Fruit fly (Drosophila melanogaster) whole organism, adult: ENCODE data around the gene CG18641.

ENCODE experiments used
- CG11617 ChIP-seq: fragments of 200-800 bp; sonication (Bioruptor generic); optimal IDR thresholded peaks from 2 replicates; lab custom pipeline; 2017; ENCODE audit warnings: mild to moderate bottlenecking, missing biosample characterization, missing genetic modification reagents, missing genetic modification characterization
- CG12768 ChIP-seq: fragments of 200-800 bp; sonication (Bioruptor generic); optimal IDR thresholded peaks from 2 replicates; lab custom pipeline; 2017; ENCODE audit warnings: missing biosample characterization, missing genetic modification characterization, mild to moderate bottlenecking, moderate library complexity, missing genetic modification reagents
- CG14711 ChIP-seq: fragments of 200-800 bp; sonication (Bioruptor generic); optimal IDR thresholded peaks from 2 replicates; lab custom pipeline; 2018; ENCODE audit warnings: missing biosample characterization, mild to moderate bottlenecking, missing genetic modification characterization, moderate library complexity
- CG1620 ChIP-seq: fragments of 200-800 bp; sonication (Bioruptor generic); optimal IDR thresholded peaks from 2 replicates; lab custom pipeline; 2016; ENCODE audit warnings: missing biosample characterization, missing genetic modification characterization
- CG33017 ChIP-seq: fragments of 200-800 bp; sonication (Bioruptor generic); optimal IDR thresholded peaks from 2 replicates; lab custom pipeline; 2018; ENCODE audit warnings: missing biosample characterization, mild to moderate bottlenecking, missing genetic modification characterization, moderate library complexity
- CG5204 ChIP-seq: fragments of 200-800 bp; sonication (Bioruptor generic); optimal IDR thresholded peaks from 2 replicates; lab custom pipeline; 2016; ENCODE audit warnings: missing biosample characterization, missing genetic modification characterization
- CG7045 ChIP-seq: fragments of 200-800 bp; sonication (Bioruptor generic); optimal IDR thresholded peaks from 2 replicates; lab custom pipeline; 2017; ENCODE audit warnings: missing biosample characterization, mild to moderate bottlenecking, missing genetic modification characterization
- CG7101 ChIP-seq: fragments of 200-800 bp; sonication (Bioruptor generic); optimal IDR thresholded peaks from 2 replicates; lab custom pipeline; 2018; ENCODE audit warnings: missing biosample characterization, mild to moderate bottlenecking, missing genetic modification characterization, moderate library complexity
- Clk ChIP-seq: fragments of 200-800 bp; sonication (Bioruptor generic); optimal IDR thresholded peaks from 2 replicates; lab custom pipeline; 2017; ENCODE audit warnings: missing biosample characterization, missing genetic modification characterization
- Crg-1 ChIP-seq: fragments of 200-800 bp; sonication (Bioruptor generic); optimal IDR thresholded peaks from 2 replicates; lab custom pipeline; 2016; ENCODE audit warnings: missing biosample characterization, missing genetic modification characterization
- Hr96 ChIP-seq: fragments of 200-800 bp; sonication (Bioruptor generic); optimal IDR thresholded peaks from 2 replicates; lab custom pipeline; 2016; ENCODE audit warnings: missing biosample characterization, missing genetic modification characterization
- Mnt ChIP-seq: fragments of 200-800 bp; sonication (Bioruptor generic); optimal IDR thresholded peaks from 2 replicates; lab custom pipeline; 2016; ENCODE audit warnings: missing biosample characterization, mild to moderate bottlenecking, missing genetic modification characterization
- bab1 ChIP-seq: fragments of 200-800 bp; sonication (Bioruptor generic); optimal IDR thresholded peaks from 3 replicates; lab custom pipeline; 2019; ENCODE audit warnings: missing biosample characterization, mild to moderate bottlenecking, missing genetic modification characterization, moderate library complexity
- cic ChIP-seq: fragments of 200-800 bp; sonication (Bioruptor generic); optimal IDR thresholded peaks from 2 replicates; lab custom pipeline; 2017; ENCODE audit warnings: missing biosample characterization, mild to moderate bottlenecking, missing genetic modification characterization, moderate library complexity
- cnc ChIP-seq, 2 experiments: fragments of >200 bp; optimal IDR thresholded peaks; 2 replicates each; lab custom pipeline; 2017
- kay ChIP-seq: fragments of 200-800 bp; sonication (Bioruptor generic); peaks from one replicate; lab custom pipeline; 2016; ENCODE audit warnings: missing biosample characterization, missing genetic modification characterization, borderline replicate concordance
- ovo ChIP-seq: fragments of 200-800 bp; sonication (Bioruptor generic); optimal IDR thresholded peaks from 2 replicates; lab custom pipeline; 2016; ENCODE audit warnings: missing biosample characterization, missing genetic modification characterization
- pad ChIP-seq: fragments of 200-800 bp; sonication (Bioruptor generic); optimal IDR thresholded peaks from 3 replicates; lab custom pipeline; 2017; ENCODE audit warnings: missing biosample characterization, missing genetic modification characterization, mild to moderate bottlenecking, moderate library complexity, missing genetic modification reagents
- tj ChIP-seq: fragments of 200-800 bp; sonication (Bioruptor generic); optimal IDR thresholded peaks from 3 replicates; lab custom pipeline; 2017; ENCODE audit warnings: missing biosample characterization, mild to moderate bottlenecking, missing genetic modification characterization, moderate library complexity
- toe ChIP-seq: fragments of 200-800 bp; sonication (Bioruptor generic); optimal IDR thresholded peaks from 2 replicates; lab custom pipeline; 2016; ENCODE audit warnings: missing biosample characterization, missing genetic modification characterization

Gene CG18641

dm6 chr2L:2415109-2415508, at the start of gene CG18641:
TSS of gene CG18641 (minus strand) at chr2L:2415322.
- TF ChIP-seq CG1620 (GFP tag; lab: Kevin White, UChicago) (no peak), CG7045 (no peak), cic (GFP tag; lab: Kevin White, UChicago) (no peak), toe (GFP tag; lab: Kevin White, UChicago) (no peak), Hr96 (GFP tag; lab: Kevin White, UChicago) (no peak), Crg-1 (no peak), kay (GFP tag; lab: Kevin White, UChicago) (no peak), Mnt (no peak), CG33017 (tag; lab: Kevin White, UChicago) (no peak), CG14711 (tag; lab: Kevin White, UChicago) (no peak), tj (GFP tag; lab: Kevin White, UChicago) (no peak)

- TF ChIP-seq Hr96 (GFP tag; lab: Kevin White, UChicago) (no peak), tj (GFP tag; lab: Kevin White, UChicago) (peak; percentile 72), kay (GFP tag; lab: Kevin White, UChicago) (no peak), bab1 (GFP tag; lab: Kevin White, UChicago) (no peak), CG7101 (tag; lab: Kevin White, UChicago) (no peak)
Observed at dm6 chr2L:2462306-2462844, 47.3 kb upstream of the CG18641 start.

dm6 chr2L:2461322-2461999, 46.3 kb upstream of the CG18641 start:
- no peak for TF ChIP-seq CG14711 (tag; lab: Kevin White, UChicago)

- no peak for TF ChIP-seq cnc (optimal IDR thresholded peaks at IDR 0.05; lab: Kevin White, UChicago)
Observed at dm6 chr2L:2459238-2459637, 44.1 kb upstream of the CG18641 start.

dm6 chr2L:2456516-2457392, 41.6 kb upstream of the CG18641 start:
- TF ChIP-seq pad (GFP tag; lab: Kevin White, UChicago) (no peak), toe (GFP tag; lab: Kevin White, UChicago) (no peak), bab1 (GFP tag; lab: Kevin White, UChicago) (no peak), Hr96 (GFP tag; lab: Kevin White, UChicago) (no peak)

dm6 chr2L:2454644-2455043, 39.5 kb upstream of the CG18641 start:
- TF ChIP-seq CG5204 (GFP tag; lab: Kevin White, UChicago) (no peak), CG12768 (GFP tag; lab: Kevin White, UChicago) (no peak), kay (GFP tag; lab: Kevin White, UChicago) (no peak), bab1 (GFP tag; lab: Kevin White, UChicago) (no peak), cnc (optimal IDR thresholded peaks at IDR 0.05; lab: Kevin White, UChicago) (no peak), Hr96 (GFP tag; lab: Kevin White, UChicago) (no peak), ovo (GFP tag; lab: Kevin White, UChicago) (no peak), Crg-1 (no peak), CG14711 (tag; lab: Kevin White, UChicago) (no peak), pad (GFP tag; lab: Kevin White, UChicago) (no peak)

dm6 chr2L:2453818-2454217, 38.7 kb upstream of the CG18641 start:
- TF ChIP-seq CG11617 (GFP tag; lab: Kevin White, UChicago) (no peak), cnc (optimal IDR thresholded peaks at IDR 0.05; lab: Kevin White, UChicago) (no peak), CG14711 (tag; lab: Kevin White, UChicago) (no peak), Hr96 (GFP tag; lab: Kevin White, UChicago) (no peak), toe (GFP tag; lab: Kevin White, UChicago) (no peak), bab1 (GFP tag; lab: Kevin White, UChicago) (no peak), CG5204 (GFP tag; lab: Kevin White, UChicago) (no peak), Mnt (no peak), CG7045 (no peak), pad (GFP tag; lab: Kevin White, UChicago) (no peak), Clk (GFP tag; lab: Kevin White, UChicago) (no peak), ovo (GFP tag; lab: Kevin White, UChicago) (no peak), tj (GFP tag; lab: Kevin White, UChicago) (no peak), CG12768 (GFP tag; lab: Kevin White, UChicago) (no peak), CG7101 (tag; lab: Kevin White, UChicago) (no peak), cic (GFP tag; lab: Kevin White, UChicago) (no peak), CG1620 (GFP tag; lab: Kevin White, UChicago) (no peak)
